Fruit fly (Drosophila melanogaster): ENCODE measurements around the gene CG8034.

CG8034 gene

DNA sequence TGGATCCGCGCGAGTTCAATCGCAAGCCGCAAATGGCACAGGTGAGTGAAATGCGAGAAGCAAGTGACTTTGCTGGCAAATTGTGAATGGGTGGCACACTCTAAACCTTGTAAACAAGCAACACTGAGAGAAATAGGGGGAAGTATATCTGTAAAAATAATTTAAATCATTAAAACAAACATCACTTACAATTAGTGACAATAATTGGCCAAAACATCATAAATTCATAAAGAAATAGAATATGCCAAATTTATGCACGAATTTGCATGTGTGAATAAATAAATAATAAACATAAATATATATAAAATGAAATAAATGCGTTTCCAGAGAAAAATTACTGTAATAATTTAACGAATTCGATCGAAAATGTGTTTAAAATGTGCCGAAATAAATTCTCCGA is 35.4 kb downstream of the CG8034 start:
- peak; percentile 14 for TF ChIP-seq HLH106 (tag; optimal IDR thresholded peaks at IDR 0.05)
- TF ChIP-seq tai (GFP tag; optimal IDR thresholded peaks at IDR 0.05), result no peak

DNA sequence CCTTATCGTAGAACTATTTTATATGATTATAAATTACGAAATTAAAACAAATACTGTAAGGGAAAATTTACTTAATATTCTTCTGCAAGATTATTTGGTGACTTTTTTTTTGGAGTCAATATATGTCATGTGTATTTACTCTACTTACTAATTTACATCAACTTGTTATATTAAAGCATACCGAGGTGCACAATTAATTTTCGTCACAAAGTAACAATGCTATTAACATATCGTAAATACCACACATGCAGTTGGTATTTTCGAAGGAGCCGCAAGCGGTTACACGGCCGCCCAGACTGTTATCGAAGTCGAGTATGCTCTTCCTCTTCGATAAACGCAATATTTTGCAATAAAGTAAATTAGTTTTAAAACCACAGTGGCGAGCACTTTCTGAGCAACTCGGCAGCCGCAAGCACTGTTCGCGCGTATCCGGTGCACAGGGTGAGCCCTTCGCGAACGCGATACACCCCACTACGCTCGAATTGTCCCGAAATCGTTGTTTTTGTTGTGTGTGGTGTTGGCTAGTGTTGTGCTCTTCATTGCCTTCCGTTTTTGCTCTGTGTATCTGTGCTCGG is 36.3 kb downstream of the CG8034 start, which contains the start of gene Vav:
Vav (plus strand) TSS at position 293 of the 575 bp plus-strand sequence.
- TF ChIP-seq Hnf4 (GFP tag; optimal IDR thresholded peaks at IDR 0.05) (no peak), usp (GFP tag; optimal IDR thresholded peaks at IDR 0.05) (no peak), Abd-B (GFP tag; optimal IDR thresholded peaks at IDR 0.05) (no peak), N (GFP tag; optimal IDR thresholded peaks at IDR 0.05) (no peak), Jra (GFP tag; optimal IDR thresholded peaks at IDR 0.05) (no peak), psq (GFP tag; optimal IDR thresholded peaks at IDR 0.05) (no peak), fru (GFP tag; optimal IDR thresholded peaks at IDR 0.05) (no peak), dsf (GFP tag; optimal IDR thresholded peaks at IDR 0.05; ENCODE audit: borderline replicate concordance) (no peak), Rel (GFP tag; optimal IDR thresholded peaks at IDR 0.05) (no peak), Rel (tag; optimal IDR thresholded peaks at IDR 0.05) (no peak), GATAd (GFP tag; optimal IDR thresholded peaks at IDR 0.05) (no peak), tai (GFP tag; optimal IDR thresholded peaks at IDR 0.05) (no peak), Hr83 (GFP tag; optimal IDR thresholded peaks at IDR 0.05; ENCODE audit: poor library complexity, severe bottlenecking) (no peak), dl (GFP tag; optimal IDR thresholded peaks at IDR 0.05; ENCODE audit: insufficient read depth in 1 of 2, partially characterized antibody in 2 of 2) (no peak), rgr (GFP tag; optimal IDR thresholded peaks at IDR 0.05) (no peak), CG32264 (GFP tag; optimal IDR thresholded peaks at IDR 0.05) (no peak), jim (GFP tag; optimal IDR thresholded peaks at IDR 0.05) (no peak), foxo (GFP tag; optimal IDR thresholded peaks at IDR 0.05) (no peak), CG9705 (GFP tag; optimal IDR thresholded peaks at IDR 0.05) (no peak)

DNA sequence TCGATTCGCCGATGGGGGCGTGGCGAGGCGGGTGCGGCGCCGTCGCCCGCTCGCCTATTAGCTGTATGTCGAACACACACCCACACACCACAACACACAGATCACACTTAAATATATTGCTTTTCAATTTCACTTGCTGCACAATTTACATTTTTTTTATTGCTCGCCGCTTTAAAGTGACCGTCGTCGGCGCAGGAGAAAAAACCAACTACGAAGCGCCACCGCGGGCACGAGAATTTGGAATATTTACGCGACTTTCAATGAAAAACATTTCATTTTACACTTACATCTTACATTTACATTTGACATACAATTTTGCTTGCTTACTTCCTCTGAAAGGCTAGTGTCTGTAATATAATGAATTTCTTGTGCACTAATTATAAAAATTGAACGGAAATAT is 36.9 kb downstream of the CG8034 start, which contains the start of gene rictor:
rictor (minus strand) TSS at position 170 of the 400 bp plus-strand sequence.
- TF ChIP-seq Sp1 (GFP tag; optimal IDR thresholded peaks at IDR 0.05) (no peak), woc (GFP tag; optimal IDR thresholded peaks at IDR 0.05) (no peak), ey (GFP tag; optimal IDR thresholded peaks at IDR 0.05) (no peak), h (GFP tag; optimal IDR thresholded peaks at IDR 0.05) (no peak), tai (GFP tag; optimal IDR thresholded peaks at IDR 0.05) (no peak), CrebA (GFP tag; optimal IDR thresholded peaks at IDR 0.05; ENCODE audit: borderline replicate concordance) (no peak), lola (GFP tag; optimal IDR thresholded peaks at IDR 0.05) (no peak), N (GFP tag; optimal IDR thresholded peaks at IDR 0.05) (no peak), rgr (GFP tag; optimal IDR thresholded peaks at IDR 0.05) (no peak), dl (GFP tag; optimal IDR thresholded peaks at IDR 0.05; ENCODE audit: insufficient read depth in 1 of 2, partially characterized antibody in 2 of 2) (no peak), Vsx2 (GFP tag; optimal IDR thresholded peaks at IDR 0.05; ENCODE audit: partially characterized antibody) (no peak), psq (GFP tag; optimal IDR thresholded peaks at IDR 0.05) (no peak), sage (GFP tag; optimal IDR thresholded peaks at IDR 0.05) (no peak), jim (GFP tag; optimal IDR thresholded peaks at IDR 0.05) (no peak), Hr78 (GFP tag; optimal IDR thresholded peaks at IDR 0.05) (no peak), sv (GFP tag; optimal IDR thresholded peaks at IDR 0.05) (no peak)

DNA sequence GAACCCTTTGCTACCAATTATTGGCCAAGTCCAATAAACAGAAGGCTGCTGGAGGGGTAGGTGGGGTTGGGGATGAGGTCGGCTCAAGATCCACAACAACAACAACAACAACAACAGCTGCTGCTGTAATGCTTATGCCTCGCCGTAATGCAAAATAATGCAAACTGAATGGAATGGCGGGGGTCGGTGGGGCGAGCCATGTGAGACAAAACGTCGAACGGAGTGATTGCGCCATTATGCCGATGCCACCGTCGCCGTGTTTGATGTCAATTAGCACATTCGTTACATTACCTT is 37.3 kb downstream of the CG8034 start:
- TF ChIP-seq Sp1 (GFP tag; optimal IDR thresholded peaks at IDR 0.05), result no peak
- no peak for TF ChIP-seq sage (GFP tag; optimal IDR thresholded peaks at IDR 0.05)
- no peak for TF ChIP-seq dsf (GFP tag; optimal IDR thresholded peaks at IDR 0.05; ENCODE audit: borderline replicate concordance)
- TF ChIP-seq dmrt93B (GFP tag; optimal IDR thresholded peaks at IDR 0.05), result no peak
- no peak for TF ChIP-seq psq (GFP tag; optimal IDR thresholded peaks at IDR 0.05)
- no peak for TF ChIP-seq sv (GFP tag; optimal IDR thresholded peaks at IDR 0.05)
- no peak for TF ChIP-seq jim (GFP tag; optimal IDR thresholded peaks at IDR 0.05)
- TF ChIP-seq Hr83 (GFP tag; optimal IDR thresholded peaks at IDR 0.05; ENCODE audit: poor library complexity, severe bottlenecking), result no peak
- TF ChIP-seq br (GFP tag; optimal IDR thresholded peaks at IDR 0.05), result no peak
- no peak for TF ChIP-seq fru (GFP tag; optimal IDR thresholded peaks at IDR 0.05)
- no peak for TF ChIP-seq ey (GFP tag; optimal IDR thresholded peaks at IDR 0.05)
- TF ChIP-seq CG32264 (GFP tag; optimal IDR thresholded peaks at IDR 0.05), result no peak
